Worm (Caenorhabditis elegans): ENCODE results near the gene F26D2.13.

- no peak for TF ChIP-seq elt-2 (tag; optimal IDR thresholded peaks at IDR 0.05)
- no peak for TF ChIP-seq nhr-19 (GFP tag; conservative IDR thresholded peaks at IDR 0.05)
- no peak for TF ChIP-seq skn-1 (tag; optimal IDR thresholded peaks at IDR 0.05)
- TF ChIP-seq mep-1 (tag; optimal IDR thresholded peaks at IDR 0.05), result no peak
- TF ChIP-seq nhr-76 (tag; optimal IDR thresholded peaks at IDR 0.05), result no peak
These were observed 23.3 kb upstream of the F26D2.13 start, which contains the start of gene str-15 for ce11 chrV:16458714-16459113.
